Fruit fly (Drosophila melanogaster) whole organism: ENCODE results near the gene CG13060.

Source experiments
- EcR ChIP-seq, 2 experiments: fragments of >200 bp; optimal IDR thresholded peaks; 2 replicates each; lab custom pipeline; 2017; ENCODE audit warnings: missing biosample characterization in 2 of 2, missing genetic modification characterization in 2 of 2, missing genetic modification reagents in 2 of 2
- pan ChIP-seq: fragments of >200 bp; optimal IDR thresholded peaks from 2 replicates; lab custom pipeline; 2017

DNA sequence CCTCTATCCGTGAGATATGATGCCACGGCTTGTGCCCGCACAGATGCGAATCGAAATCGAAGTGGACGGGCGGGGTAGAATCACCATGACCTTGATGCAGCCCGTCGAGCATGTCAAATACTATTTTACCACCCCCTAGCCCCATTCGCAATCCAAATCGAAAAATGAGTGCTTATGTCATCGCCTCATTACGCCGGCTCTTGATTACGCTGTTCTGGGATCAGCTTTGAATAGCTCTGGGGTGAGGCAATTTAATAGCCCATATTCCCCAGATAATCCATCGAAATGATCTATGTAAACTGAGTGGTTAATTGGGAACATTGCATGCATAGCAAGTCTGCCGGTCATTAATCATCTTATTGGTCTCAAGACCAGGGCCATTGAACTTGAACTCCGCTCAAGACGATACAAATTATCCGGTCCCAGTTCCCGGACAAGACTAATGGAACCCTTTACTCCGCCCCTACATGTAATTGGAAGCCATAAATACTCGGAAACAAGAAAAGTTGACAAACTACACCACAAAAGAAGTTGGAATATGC is 37.6 kb downstream of the CG13060 start:
- TF ChIP-seq EcR (GFP tag; optimal IDR thresholded peaks at IDR 0.05; lab: Kevin White, UChicago) = peak in 1 of 2 experiments; percentile 64
- TF ChIP-seq pan = no peak
